Worm (Caenorhabditis elegans): ENCODE measurements around the gene acs-14.

The acs-14 gene

ce11 chrV:9534621-9535020 is 26.7 kb downstream of the acs-14 start, which contains the start of gene tag-329:
Gene tag-329, plus strand, starts transcription at chrV:9534921.
- TF ChIP-seq W03F9.2 (tag; optimal IDR thresholded peaks at IDR 0.05) = no peak
- no peak for TF ChIP-seq dao-5 (tag; optimal IDR thresholded peaks at IDR 0.05)
- no peak for TF ChIP-seq him-1 (tag; optimal IDR thresholded peaks at IDR 0.05)

- TF ChIP-seq him-1 (tag; optimal IDR thresholded peaks at IDR 0.05) (peak; percentile 2), dao-5 (tag; optimal IDR thresholded peaks at IDR 0.05) (no peak), W03F9.2 (tag; optimal IDR thresholded peaks at IDR 0.05) (no peak)
Observed at ce11 chrV:9536505-9536904, 28.6 kb downstream of the acs-14 start, which contains the start of gene C50F4.4. Gene C50F4.4, plus strand, starts transcription at chrV:9536771.

ce11 chrV:9539638-9540037 is 31.7 kb downstream of the acs-14 start, which contains the start of gene C50F4.12:
Gene C50F4.12, minus strand, starts transcription at chrV:9539738.
- no peak for TF ChIP-seq dao-5 (tag; optimal IDR thresholded peaks at IDR 0.05)
- TF ChIP-seq W03F9.2 (tag; optimal IDR thresholded peaks at IDR 0.05) = no peak
- no peak for TF ChIP-seq him-1 (tag; optimal IDR thresholded peaks at IDR 0.05)

ce11 chrV:9541506-9541905 is 33.6 kb downstream of the acs-14 start, which contains the start of gene C50F4.16:
Gene C50F4.16, minus strand, starts transcription at chrV:9541606.
- no peak for TF ChIP-seq W03F9.2 (tag; optimal IDR thresholded peaks at IDR 0.05)
- no peak for TF ChIP-seq him-1 (tag; optimal IDR thresholded peaks at IDR 0.05)
- no peak for TF ChIP-seq dao-5 (tag; optimal IDR thresholded peaks at IDR 0.05)

- TF ChIP-seq W03F9.2 (tag; optimal IDR thresholded peaks at IDR 0.05) (peak; percentile 29), him-1 (tag; optimal IDR thresholded peaks at IDR 0.05) (peak; percentile 44), dao-5 (tag; optimal IDR thresholded peaks at IDR 0.05) (no peak)
Observed at ce11 chrV:9544176-9544632, 36.3 kb downstream of the acs-14 start, which contains the start of gene mdf-1. Gene mdf-1, minus strand, starts transcription at chrV:9544226.

ce11 chrV:9545238-9545709 is 37.3 kb downstream of the acs-14 start, which contains the start of the genes his-35 and his-41:
Gene his-35, minus strand, starts transcription at chrV:9545288.
Gene his-41, plus strand, starts transcription at chrV:9545536.
- TF ChIP-seq him-1 (tag; optimal IDR thresholded peaks at IDR 0.05) (no peak), dao-5 (tag; optimal IDR thresholded peaks at IDR 0.05) (no peak)

ce11 chrV:9546042-9546581 is 38.2 kb downstream of the acs-14 start, which contains the start of gene C50F4.6:
Gene C50F4.6, plus strand, starts transcription at chrV:9546092.
- no peak for TF ChIP-seq dao-5 (tag; optimal IDR thresholded peaks at IDR 0.05)
- TF ChIP-seq him-1 (tag; optimal IDR thresholded peaks at IDR 0.05) = no peak
- TF ChIP-seq W03F9.2 (tag; optimal IDR thresholded peaks at IDR 0.05) = no peak

ce11 chrV:9546860-9547269 is 38.9 kb downstream of the acs-14 start, which contains the start of gene his-37:
Gene his-37, plus strand, starts transcription at chrV:9547105.
- TF ChIP-seq W03F9.2 (tag; optimal IDR thresholded peaks at IDR 0.05) = peak; percentile 97
- peak; percentile 37 for TF ChIP-seq dao-5 (tag; optimal IDR thresholded peaks at IDR 0.05)
- TF ChIP-seq him-1 (tag; optimal IDR thresholded peaks at IDR 0.05) = peak; percentile 96

ce11 chrV:9549459-9549858 is 41.5 kb downstream of the acs-14 start, which contains the start of gene nstp-10:
Gene nstp-10, minus strand, starts transcription at chrV:9549836.
- TF ChIP-seq dao-5 (tag; optimal IDR thresholded peaks at IDR 0.05) (no peak), W03F9.2 (tag; optimal IDR thresholded peaks at IDR 0.05) (peak; percentile 65), him-1 (tag; optimal IDR thresholded peaks at IDR 0.05) (no peak)

ce11 chrV:9550313-9550712 is 42.4 kb downstream of the acs-14 start, which contains the start of gene ehbp-1:
Gene ehbp-1, plus strand, starts transcription at chrV:9550644.
- TF ChIP-seq W03F9.2 (tag; optimal IDR thresholded peaks at IDR 0.05) (no peak), him-1 (tag; optimal IDR thresholded peaks at IDR 0.05) (no peak), dao-5 (tag; optimal IDR thresholded peaks at IDR 0.05) (no peak)

ce11 chrV:9556668-9557067 is 48.7 kb downstream of the acs-14 start:
- TF ChIP-seq dao-5 (tag; optimal IDR thresholded peaks at IDR 0.05) = no peak
- TF ChIP-seq him-1 (tag; optimal IDR thresholded peaks at IDR 0.05) = no peak
- no peak for TF ChIP-seq W03F9.2 (tag; optimal IDR thresholded peaks at IDR 0.05)
